Fruit fly (Drosophila melanogaster): ENCODE results near the gene dnt.
A peak's percentile ranks its signal among the peaks of the same experiment; 100 is the strongest.

dm6 chr2L:19363530-19363929, 503 bp upstream of the dnt start:
- TF ChIP-seq insv (GFP tag; optimal IDR thresholded peaks at IDR 0.05), result no peak
- no peak for TF ChIP-seq bsh (GFP tag; optimal IDR thresholded peaks at IDR 0.05)
- no peak for TF ChIP-seq sqz (GFP tag; optimal IDR thresholded peaks at IDR 0.05)
- TF ChIP-seq cg (GFP tag; optimal IDR thresholded peaks at IDR 0.05), result no peak
- TF ChIP-seq CG10654 (GFP tag; optimal IDR thresholded peaks at IDR 0.05), result no peak
- no peak for TF ChIP-seq CG10959 (GFP tag; IDR thresholded peaks at IDR 0.05)
- no peak for TF ChIP-seq ttk (GFP tag; IDR thresholded peaks at IDR 0.05)
- TF ChIP-seq Vsx1 (GFP tag; optimal IDR thresholded peaks at IDR 0.05), result peak; percentile 16
- no peak for TF ChIP-seq tio (GFP tag; optimal IDR thresholded peaks at IDR 0.05)
- peak; percentile 53; the same call in 1 of the 3 replicates for TF ChIP-seq CG11456 (GFP tag; IDR thresholded peaks at IDR 0.05)
- peak in 1 of 2 experiments; percentile 9 for TF ChIP-seq Hr51 (GFP tag; optimal IDR thresholded peaks at IDR 0.05)
- no peak for TF ChIP-seq CG30403 (GFP tag; optimal IDR thresholded peaks at IDR 0.05)

All from whole organism, embryonic.